Worm (Caenorhabditis elegans): ENCODE results near the gene gap-2.

ce11 chrX:9508426-9509010 is 36.2 kb downstream of the gap-2 start:
- TF ChIP-seq ZK337.2 (GFP tag; IDR thresholded peaks at IDR 0.05) (no peak), nhr-25 (tag; optimal IDR thresholded peaks at IDR 0.05; ENCODE audit: borderline replicate concordance, insufficient read depth) (no peak), arid-1 (GFP tag; conservative IDR thresholded peaks at IDR 0.05) (no peak), unc-130 (GFP tag; optimal IDR thresholded peaks at IDR 0.05) (no peak), nhr-76 (tag; optimal IDR thresholded peaks at IDR 0.05) (no peak), saeg-2 (GFP tag; IDR thresholded peaks at IDR 0.05) (no peak), nhr-237 (tag; optimal IDR thresholded peaks at IDR 0.05) (no peak), pha-4 (GFP tag; IDR thresholded peaks at IDR 0.05) (no peak), pha-4 (tag; optimal IDR thresholded peaks at IDR 0.05) (no peak), ztf-11 (tag; optimal IDR thresholded peaks at IDR 0.05) (no peak), snpc-4 (tag; optimal IDR thresholded peaks at IDR 0.05) (no peak), egl-27 (tag; optimal IDR thresholded peaks at IDR 0.05) (no peak), nhr-41 (GFP tag; IDR thresholded peaks at IDR 0.05) (no peak), ceh-82 (tag; optimal IDR thresholded peaks at IDR 0.05) (no peak)
